Fruit fly (Drosophila melanogaster) whole organism, prepupa: ENCODE results near the gene Acbp6.

Experiments used
- Blimp-1 ChIP-seq: fragments of 200-800 bp; sonication (Bioruptor generic); optimal IDR thresholded peaks from 3 replicates; lab custom pipeline; 2017; ENCODE audit warnings: missing biosample characterization, missing genetic modification characterization, mild to moderate bottlenecking, moderate library complexity, missing genetic modification reagents
- CG10631 ChIP-seq: fragments of 200-800 bp; sonication (Bioruptor generic); optimal IDR thresholded peaks from 2 replicates; lab custom pipeline; 2016; ENCODE audit warnings: missing biosample characterization, missing genetic modification characterization
- CG10669 ChIP-seq: fragments of 200-800 bp; sonication (Bioruptor generic); optimal IDR thresholded peaks from 3 replicates; lab custom pipeline; 2018; ENCODE audit warnings: missing biosample characterization, mild to moderate bottlenecking, missing genetic modification characterization, moderate library complexity
- CG11294 ChIP-seq: fragments of 200-800 bp; sonication (Bioruptor generic); IDR thresholded peaks from 2 replicates; pipeline ENCODE4 v1.3.6; 2022; ENCODE audit warnings: missing biosample characterization, missing genetic modification characterization
- CG1621 ChIP-seq: fragments of 200-800 bp; sonication (Bioruptor generic); optimal IDR thresholded peaks from 3 replicates; lab custom pipeline; 2018; ENCODE audit warnings: missing biosample characterization, mild to moderate bottlenecking, missing genetic modification characterization
- CG16779 ChIP-seq: fragments of 200-800 bp; sonication (Bioruptor generic); optimal IDR thresholded peaks from 3 replicates; lab custom pipeline; 2017; ENCODE audit warnings: missing biosample characterization, mild to moderate bottlenecking, missing genetic modification characterization
- CG31627 ChIP-seq: fragments of 200-800 bp; sonication (Bioruptor generic); optimal IDR thresholded peaks from 3 replicates; lab custom pipeline; 2016; ENCODE audit warnings: missing biosample characterization, missing genetic modification characterization
- CG34406 ChIP-seq: fragments of 200-800 bp; sonication (Bioruptor generic); optimal IDR thresholded peaks from 3 replicates; lab custom pipeline; 2016; ENCODE audit warnings: missing biosample characterization, missing genetic modification characterization
- CG3919 ChIP-seq: fragments of 200-800 bp; sonication (Bioruptor generic); optimal IDR thresholded peaks from 3 replicates; lab custom pipeline; 2016; ENCODE audit warnings: missing biosample characterization, missing genetic modification characterization
- CG6163 ChIP-seq: fragments of 200-800 bp; sonication (Bioruptor generic); IDR thresholded peaks from 3 replicates; pipeline ENCODE4 v1.3.6; 2022; ENCODE audit warnings: missing biosample characterization, missing genetic modification characterization
- CG6276 ChIP-seq: fragments of 200-800 bp; sonication (Bioruptor generic); optimal IDR thresholded peaks from 2 replicates; lab custom pipeline; 2017; ENCODE audit warnings: missing biosample characterization, mild to moderate bottlenecking, missing genetic modification characterization
- CG6792 ChIP-seq: fragments of 200-800 bp; sonication (Bioruptor generic); optimal IDR thresholded peaks from 3 replicates; lab custom pipeline; 2016; ENCODE audit warnings: missing biosample characterization, missing genetic modification characterization
- CG6808 ChIP-seq: fragments of 200-800 bp; sonication (Bioruptor generic); optimal IDR thresholded peaks from 3 replicates; lab custom pipeline; 2017; ENCODE audit warnings: missing biosample characterization, missing genetic modification characterization, mild to moderate bottlenecking, moderate library complexity, missing genetic modification reagents
- CG6854 ChIP-seq: fragments of 200-800 bp; sonication (Bioruptor generic); optimal IDR thresholded peaks from 2 replicates; lab custom pipeline; 2017; ENCODE audit warnings: missing biosample characterization, mild to moderate bottlenecking, missing genetic modification characterization
- CG8319 ChIP-seq: fragments of 200-800 bp; sonication (Bioruptor generic); optimal IDR thresholded peaks from 3 replicates; lab custom pipeline; 2016; ENCODE audit warnings: missing biosample characterization, missing genetic modification characterization
- CG8632 ChIP-seq: fragments of 200-800 bp; sonication (Bioruptor generic); optimal IDR thresholded peaks from 3 replicates; lab custom pipeline; 2016; ENCODE audit warnings: missing biosample characterization, missing genetic modification characterization
- CG9139 ChIP-seq: fragments of 200-800 bp; sonication (Bioruptor generic); optimal IDR thresholded peaks from 3 replicates; lab custom pipeline; 2017; ENCODE audit warnings: missing biosample characterization, mild to moderate bottlenecking, missing genetic modification characterization
- Eip78C ChIP-seq: fragments of 200-800 bp; sonication (Bioruptor generic); peaks from one replicate; lab custom pipeline; 2016; ENCODE audit warnings: missing biosample characterization, missing genetic modification characterization
- Ets21C ChIP-seq: fragments of 200-800 bp; sonication (Bioruptor generic); optimal IDR thresholded peaks from 3 replicates; lab custom pipeline; 2016; ENCODE audit warnings: missing biosample characterization, missing genetic modification characterization
- Hr38 ChIP-seq: sonication (Bioruptor generic); optimal IDR thresholded peaks from 2 replicates; lab custom pipeline; 2016; ENCODE audit warnings: missing biosample characterization, missing genetic modification characterization
- Hr4 ChIP-seq: fragments of 200-800 bp; sonication (Bioruptor generic); optimal IDR thresholded peaks from 3 replicates; lab custom pipeline; 2016; ENCODE audit warnings: missing biosample characterization, missing genetic modification characterization
- OdsH ChIP-seq: fragments of 200-800 bp; sonication (Bioruptor generic); optimal IDR thresholded peaks from 3 replicates; lab custom pipeline; 2016; ENCODE audit warnings: missing biosample characterization, missing genetic modification characterization
- Smox ChIP-seq: fragments of 200-800 bp; sonication (Bioruptor generic); optimal IDR thresholded peaks from 3 replicates; lab custom pipeline; 2016; ENCODE audit warnings: missing biosample characterization, missing genetic modification characterization
- Sox102F ChIP-seq: fragments of 200-800 bp; sonication (Bioruptor generic); optimal IDR thresholded peaks from 2 replicates; lab custom pipeline; 2016; ENCODE audit warnings: missing biosample characterization, mild to moderate bottlenecking, missing genetic modification characterization
- Sox14 ChIP-seq: fragments of 200-800 bp; sonication (Bioruptor generic); optimal IDR thresholded peaks from 3 replicates; lab custom pipeline; 2016; ENCODE audit warnings: missing biosample characterization, missing genetic modification characterization
- Sox15 ChIP-seq: fragments of 200-800 bp; sonication (Bioruptor generic); optimal IDR thresholded peaks from 3 replicates; lab custom pipeline; 2016; ENCODE audit warnings: missing biosample characterization, missing genetic modification characterization
- achi ChIP-seq: fragments of 200-800 bp; sonication (Bioruptor generic); optimal IDR thresholded peaks from 3 replicates; lab custom pipeline; 2016; ENCODE audit warnings: missing biosample characterization, missing genetic modification characterization
- acj6 ChIP-seq: fragments of 200-800 bp; sonication (Bioruptor generic); optimal IDR thresholded peaks from 3 replicates; lab custom pipeline; 2016; ENCODE audit warnings: missing biosample characterization, missing genetic modification characterization
- eg ChIP-seq: fragments of 200-800 bp; sonication (Bioruptor generic); IDR thresholded peaks from 3 replicates; pipeline ENCODE4 v1.3.6; 2022; ENCODE audit warnings: missing biosample characterization, missing genetic modification characterization
- esn ChIP-seq: fragments of 200-800 bp; sonication (Bioruptor generic); optimal IDR thresholded peaks from 2 replicates; lab custom pipeline; 2016; ENCODE audit warnings: missing biosample characterization, mild to moderate bottlenecking, missing genetic modification characterization, moderate library complexity
- fd85E ChIP-seq: fragments of 200-800 bp; sonication (Bioruptor generic); optimal IDR thresholded peaks from 3 replicates; lab custom pipeline; 2016; ENCODE audit warnings: missing biosample characterization, missing genetic modification characterization
- fkh ChIP-seq: fragments of 200-800 bp; sonication (Bioruptor generic); optimal IDR thresholded peaks from 3 replicates; lab custom pipeline; 2017; ENCODE audit warnings: missing biosample characterization, mild to moderate bottlenecking, missing genetic modification characterization, moderate library complexity
- net ChIP-seq: fragments of 200-800 bp; sonication (Bioruptor generic); optimal IDR thresholded peaks from 3 replicates; lab custom pipeline; 2016; ENCODE audit warnings: missing biosample characterization, missing genetic modification characterization
- pdm3 ChIP-seq: fragments of 200-800 bp; sonication (Bioruptor generic); optimal IDR thresholded peaks from 3 replicates; lab custom pipeline; 2016; ENCODE audit warnings: missing biosample characterization, missing genetic modification characterization
- spab ChIP-seq: fragments of 200-800 bp; sonication (Bioruptor generic); optimal IDR thresholded peaks from 2 replicates; lab custom pipeline; 2017; ENCODE audit warnings: missing biosample characterization, mild to moderate bottlenecking, missing genetic modification characterization, missing genetic modification reagents
- svp ChIP-seq: fragments of 200-800 bp; sonication (Bioruptor generic); peaks from one replicate; lab custom pipeline; 2016; ENCODE audit warnings: missing biosample characterization, missing genetic modification characterization
- topi ChIP-seq: fragments of 200-800 bp; sonication (Bioruptor generic); optimal IDR thresholded peaks from 3 replicates; lab custom pipeline; 2016; ENCODE audit warnings: missing biosample characterization, missing genetic modification characterization
- vri ChIP-seq: fragments of 200-800 bp; sonication (Bioruptor generic); optimal IDR thresholded peaks from 3 replicates; lab custom pipeline; 2016; ENCODE audit warnings: missing biosample characterization, mild to moderate bottlenecking, missing genetic modification characterization

Gene Acbp6

dm6 chr3L:7125289-7125955, 3.3 kb upstream of the Acbp6 start, which contains the start of the genes msl-3 and BBS1:
TSS of gene msl-3 (minus strand) at chr3L:7125533.
TSS of gene BBS1 (plus strand) at chr3L:7125905.
- TF ChIP-seq CG8319 (GFP tag; lab: Kevin White, UChicago) = no peak
- no peak for TF ChIP-seq OdsH (GFP tag; lab: Kevin White, UChicago)
- peak; percentile 92 for TF ChIP-seq fkh (GFP tag; lab: Kevin White, UChicago)
- TF ChIP-seq CG10631 (GFP tag; lab: Kevin White, UChicago) = no peak
- no peak for TF ChIP-seq fd85E (GFP tag; lab: Kevin White, UChicago)
- TF ChIP-seq Smox (GFP tag; lab: Kevin White, UChicago) = no peak
- no peak for TF ChIP-seq CG16779 (tag; lab: Kevin White, UChicago)
- no peak for TF ChIP-seq CG6276 (GFP tag; lab: Kevin White, UChicago)
- TF ChIP-seq, all 60 proteins: peak for 1

dm6 chr3L:7130574-7130973, 1.9 kb downstream of the Acbp6 start, which contains the start of gene Acbp3:
TSS of gene Acbp3 (plus strand) at chr3L:7130874.
- TF ChIP-seq Eip78C (GFP tag; lab: Kevin White, UChicago) (peak; percentile 3), CG11294 (GFP tag; lab: Robert Waterston, UW) (no peak)

dm6 chr3L:7131447-7131983, 2.8 kb downstream of the Acbp6 start, which contains the start of gene Acbp2:
TSS of gene Acbp2 (plus strand) at chr3L:7131863.
- peak; percentile 97 for TF ChIP-seq svp (GFP tag; lab: Kevin White, UChicago)
- TF ChIP-seq net (GFP tag; lab: Kevin White, UChicago) = peak; percentile 9
- no peak for TF ChIP-seq CG8319 (GFP tag; lab: Kevin White, UChicago)
- TF ChIP-seq eg (GFP tag; lab: Robert Waterston, UW) = no peak
- TF ChIP-seq spab = no peak
- no peak for TF ChIP-seq Sox15 (GFP tag; lab: Kevin White, UChicago)
- TF ChIP-seq CG6792 (GFP tag; lab: Kevin White, UChicago) = no peak
- TF ChIP-seq CG31627 (GFP tag; lab: Kevin White, UChicago) = no peak
- no peak for TF ChIP-seq pdm3 (GFP tag; lab: Kevin White, UChicago)
- TF ChIP-seq topi (GFP tag; lab: Kevin White, UChicago) = no peak
- no peak for TF ChIP-seq OdsH (GFP tag; lab: Kevin White, UChicago)
- TF ChIP-seq Ets21C = no peak
- TF ChIP-seq CG10631 (GFP tag; lab: Kevin White, UChicago) = no peak
- no peak for TF ChIP-seq CG6163
- no peak for TF ChIP-seq fkh (GFP tag; lab: Kevin White, UChicago)
- TF ChIP-seq CG8632 = no peak
- TF ChIP-seq esn (GFP tag; lab: Kevin White, UChicago) = no peak
- no peak for TF ChIP-seq achi (GFP tag; lab: Kevin White, UChicago)
- no peak for TF ChIP-seq CG9139 (GFP tag; lab: Kevin White, UChicago)
- no peak for TF ChIP-seq CG10669 (GFP tag; lab: Kevin White, UChicago)
- no peak for TF ChIP-seq Sox102F (GFP tag; lab: Kevin White, UChicago)
- TF ChIP-seq CG34406 = no peak
- peak; percentile 2 for TF ChIP-seq CG3919
- no peak for TF ChIP-seq CG1621
- peak; percentile 75 for TF ChIP-seq vri (GFP tag; lab: Kevin White, UChicago)
- no peak for TF ChIP-seq Hr38 (GFP tag; lab: Kevin White, UChicago)
- no peak for TF ChIP-seq Sox14 (GFP tag; lab: Kevin White, UChicago)
- TF ChIP-seq CG6808 = no peak
- peak; percentile 23 for TF ChIP-seq CG6854 (GFP tag; lab: Kevin White, UChicago)
- no peak for TF ChIP-seq acj6 (GFP tag; lab: Kevin White, UChicago)
- no peak for TF ChIP-seq Hr4 (GFP tag; lab: Kevin White, UChicago)
- TF ChIP-seq Blimp-1 (GFP tag; lab: Kevin White, UChicago) = no peak
- no peak for TF ChIP-seq fd85E (GFP tag; lab: Kevin White, UChicago)
- peak; percentile 28 for TF ChIP-seq Eip78C (GFP tag; lab: Kevin White, UChicago)
